1 fruit fly cellular context compared by ENCODE assay signal in genomic region chr3L:15715788-15716503, dm6.
TF ChIP-seq lines count a peak whose summit lies in the region.

CG42571 (plus strand) TSS chr3L:15716453.

TF ChIP-seq in whole organism, embryonic, 481 proteins besides CTCF, POLR2A, EP300 and RAD21 (continued from another document and continues in another):
- TF ChIP-seq Neu2 (GFP tag; optimal IDR thresholded peaks at IDR 0.05; lab: Kevin White, UChicago; ENCODE audit: borderline replicate concordance) (no peak), CG1529 (GFP tag; optimal IDR thresholded peaks at IDR 0.05; lab: Kevin White, UChicago) (peak; percentile 61), unc-4 (GFP tag; IDR thresholded peaks at IDR 0.05; lab: Robert Waterston, UW; ENCODE audit: partially characterized antibody) (no peak), Oli (tag; optimal IDR thresholded peaks at IDR 0.05; lab: Kevin White, UChicago) (peak; percentile 20), peb (GFP tag; IDR thresholded peaks at IDR 0.05; lab: Robert Waterston, UW) (no peak), CG2116 (GFP tag; optimal IDR thresholded peaks at IDR 0.05; lab: Kevin White, UChicago) (peak; percentile 15), Blimp-1 (GFP tag; optimal IDR thresholded peaks at IDR 0.05; lab: Kevin White, UChicago) (peak; percentile 50), mirr (GFP tag; optimal IDR thresholded peaks at IDR 0.05; lab: Kevin White, UChicago) (no peak), stc (GFP tag; IDR thresholded peaks at IDR 0.05; lab: Robert Waterston, UW) (peak; percentile 60; the same call in 1 of the 2 replicates), trh (GFP tag; optimal IDR thresholded peaks at IDR 0.05; lab: Kevin White, UChicago) (no peak), sisA (GFP tag; IDR thresholded peaks at IDR 0.05; lab: Robert Waterston, UW) (no peak), Tbp (GFP tag; optimal IDR thresholded peaks at IDR 0.05; lab: Kevin White, UChicago) (no peak), sc (optimal IDR thresholded peaks at IDR 0.05; lab: Kevin White, UChicago) (no peak), sc (GFP tag; optimal IDR thresholded peaks at IDR 0.05; lab: Kevin White, UChicago) (peak; percentile 64), Kr (GFP tag; optimal IDR thresholded peaks at IDR 0.05; lab: Kevin White, UChicago) (peak; percentile 68), ara (GFP tag; IDR thresholded peaks at IDR 0.05; lab: Robert Waterston, UW) (peak; percentile 63; the same call in 1 of the 2 replicates), Dll (GFP tag; IDR thresholded peaks at IDR 0.05; lab: Robert Waterston, UW; ENCODE audit: partially characterized antibody) (no peak), CG8089 (GFP tag; optimal IDR thresholded peaks at IDR 0.05; lab: Kevin White, UChicago) (peak; percentile 52), dmrt99B (tag; optimal IDR thresholded peaks at IDR 0.05; lab: Kevin White, UChicago) (peak; percentile 36), scrt (GFP tag; optimal IDR thresholded peaks at IDR 0.05; lab: Kevin White, UChicago) (no peak), CG4730 (GFP tag; IDR thresholded peaks at IDR 0.05; lab: Robert Waterston, UW) (no peak), fd64A (GFP tag; optimal IDR thresholded peaks at IDR 0.05; lab: Kevin White, UChicago) (peak; percentile 69), fru (optimal IDR thresholded peaks at IDR 0.05; lab: Kevin White, UChicago) (no peak), oc (tag; optimal IDR thresholded peaks at IDR 0.05; lab: Kevin White, UChicago) (peak; percentile 19), CG11695 (GFP tag; IDR thresholded peaks at IDR 0.05; lab: Robert Waterston, UW) (peak; percentile 42; the same call in 1 of the 3 replicates), Trl (optimal IDR thresholded peaks at IDR 0.05; lab: Kevin White, UChicago) (no peak), Trl (GFP tag; optimal IDR thresholded peaks at IDR 0.05; lab: Kevin White, UChicago) (peak; percentile 51), B-H2 (GFP tag; optimal IDR thresholded peaks at IDR 0.05; lab: Kevin White, UChicago) (no peak), CG11504 (tag; optimal IDR thresholded peaks at IDR 0.05; lab: Kevin White, UChicago) (peak; percentile 26), CG15011 (GFP tag; optimal IDR thresholded peaks at IDR 0.05; lab: Kevin White, UChicago) (no peak), gce (GFP tag; IDR thresholded peaks at IDR 0.05; lab: Robert Waterston, UW) (peak; percentile 56; the same call in 1 of the 3 replicates), Fer1 (GFP tag; optimal IDR thresholded peaks at IDR 0.05; lab: Kevin White, UChicago) (no peak), Hr3 (GFP tag; optimal IDR thresholded peaks at IDR 0.05; lab: Kevin White, UChicago) (no peak), nmo (GFP tag; optimal IDR thresholded peaks at IDR 0.05; lab: Kevin White, UChicago) (no peak), crp (GFP tag; optimal IDR thresholded peaks at IDR 0.05; lab: Kevin White, UChicago) (no peak), wdn (GFP tag; IDR thresholded peaks at IDR 0.05; lab: Robert Waterston, UW) (no peak), maf-S (GFP tag; optimal IDR thresholded peaks at IDR 0.05; lab: Kevin White, UChicago) (no peak), unpg (GFP tag; optimal IDR thresholded peaks at IDR 0.05; lab: Kevin White, UChicago) (peak; percentile 32), gcm2 (GFP tag; optimal IDR thresholded peaks at IDR 0.05; lab: Kevin White, UChicago) (no peak), CG10147 (GFP tag; optimal IDR thresholded peaks at IDR 0.05; lab: Kevin White, UChicago) (no peak), Myb (GFP tag; optimal IDR thresholded peaks at IDR 0.05; lab: Kevin White, UChicago) (no peak), eyg (GFP tag; optimal IDR thresholded peaks at IDR 0.05; lab: Kevin White, UChicago) (no peak), CG6689 (GFP tag; IDR thresholded peaks at IDR 0.05; lab: Robert Waterston, UW) (no peak), CG10321 (GFP tag; IDR thresholded peaks at IDR 0.05; lab: Robert Waterston, UW) (no peak), Ravus (GFP tag; IDR thresholded peaks at IDR 0.05; lab: Robert Waterston, UW) (no peak), CG12391 (tag; optimal IDR thresholded peaks at IDR 0.05; lab: Kevin White, UChicago) (peak; percentile 4), eve (GFP tag; optimal IDR thresholded peaks at IDR 0.05; lab: Kevin White, UChicago) (no peak), Spps (tag; optimal IDR thresholded peaks at IDR 0.05; lab: Kevin White, UChicago) (peak; percentile 21), CG4424 (GFP tag; optimal IDR thresholded peaks at IDR 0.05; lab: Kevin White, UChicago) (peak; percentile 22), H15 (GFP tag; IDR thresholded peaks at IDR 0.05; lab: Robert Waterston, UW) (no peak), hb (GFP tag; IDR thresholded peaks at IDR 0.05; lab: Robert Waterston, UW; ENCODE audit: partially characterized antibody) (no peak), Vsx1 (GFP tag; optimal IDR thresholded peaks at IDR 0.05; lab: Kevin White, UChicago) (peak; percentile 5), CG18262 (tag; optimal IDR thresholded peaks at IDR 0.05; lab: Kevin White, UChicago) (peak; percentile 17), tll (GFP tag; optimal IDR thresholded peaks at IDR 0.05; lab: Kevin White, UChicago) (peak in 1 of 2 experiments; percentile 11), CrebB (tag; optimal IDR thresholded peaks at IDR 0.05; lab: Kevin White, UChicago) (peak; percentile 31), CG17328 (GFP tag; IDR thresholded peaks at IDR 0.05; lab: Robert Waterston, UW) (peak; percentile 54; the same call in 1 of the 2 replicates), slbo (GFP tag; IDR thresholded peaks at IDR 0.05; lab: Robert Waterston, UW) (no peak), lov (optimal IDR thresholded peaks at IDR 0.05; lab: Kevin White, UChicago) (no peak), lov (GFP tag; IDR thresholded peaks at IDR 0.05; lab: Robert Waterston, UW) (peak; percentile 52; the same call in 1 of the 3 replicates), otp (GFP tag; IDR thresholded peaks at IDR 0.05; lab: Robert Waterston, UW) (peak; percentile 79), CG13287 (GFP tag; IDR thresholded peaks at IDR 0.05; lab: Robert Waterston, UW; ENCODE audit: partially characterized antibody) (no peak), E2f1 (GFP tag; IDR thresholded peaks at IDR 0.05; lab: Robert Waterston, UW) (no peak), ci (GFP tag; IDR thresholded peaks at IDR 0.05; lab: Robert Waterston, UW) (peak; percentile 83), CG32772 (GFP tag; IDR thresholded peaks at IDR 0.05; lab: Robert Waterston, UW) (no peak), Mes4 (GFP tag; optimal IDR thresholded peaks at IDR 0.05; lab: Kevin White, UChicago) (peak; percentile 40), CG14441 (GFP tag; IDR thresholded peaks at IDR 0.05; lab: Robert Waterston, UW) (no peak), knrl (GFP tag; IDR thresholded peaks at IDR 0.05; lab: Robert Waterston, UW; ENCODE audit: partially characterized antibody) (no peak), Fer3 (tag; optimal IDR thresholded peaks at IDR 0.05; lab: Kevin White, UChicago) (no peak), CG4404 (GFP tag; IDR thresholded peaks at IDR 0.05; lab: Robert Waterston, UW) (no peak), Six4 (GFP tag; optimal IDR thresholded peaks at IDR 0.05; lab: Kevin White, UChicago) (peak; percentile 37), sim (GFP tag; IDR thresholded peaks at IDR 0.05; lab: Robert Waterston, UW) (no peak), ab (GFP tag; optimal IDR thresholded peaks at IDR 0.05; lab: Kevin White, UChicago) (no peak), CG30403 (GFP tag; optimal IDR thresholded peaks at IDR 0.05; lab: Kevin White, UChicago) (no peak), CG4820 (GFP tag; optimal IDR thresholded peaks at IDR 0.05; lab: Kevin White, UChicago) (no peak), bab2 (GFP tag; optimal IDR thresholded peaks at IDR 0.05; lab: Kevin White, UChicago) (peak; percentile 49), Side (GFP tag; optimal IDR thresholded peaks at IDR 0.05; lab: Kevin White, UChicago) (peak; percentile 6), emc (GFP tag; optimal IDR thresholded peaks at IDR 0.05; lab: Kevin White, UChicago) (no peak), luna (GFP tag; optimal IDR thresholded peaks at IDR 0.05; lab: Kevin White, UChicago) (no peak), gsb (GFP tag; IDR thresholded peaks at IDR 0.05; lab: Robert Waterston, UW) (no peak), Atf3 (GFP tag; optimal IDR thresholded peaks at IDR 0.05; lab: Kevin White, UChicago) (no peak), CG3065 (GFP tag; optimal IDR thresholded peaks at IDR 0.05; lab: Kevin White, UChicago) (peak; percentile 8), her (GFP tag; optimal IDR thresholded peaks at IDR 0.05; lab: Kevin White, UChicago) (no peak), CG8359 (GFP tag; optimal IDR thresholded peaks at IDR 0.05; lab: Kevin White, UChicago; ENCODE audit: borderline replicate concordance) (peak; percentile 50), yki (optimal IDR thresholded peaks at IDR 0.05; lab: Kevin White, UChicago) (no peak), CG13296 (GFP tag; optimal IDR thresholded peaks at IDR 0.05; lab: Kevin White, UChicago) (no peak), caup (GFP tag; optimal IDR thresholded peaks at IDR 0.05; lab: Kevin White, UChicago; ENCODE audit: severe bottlenecking) (no peak), grn (GFP tag; optimal IDR thresholded peaks at IDR 0.05; lab: Kevin White, UChicago) (no peak), CG5180 (GFP tag; optimal IDR thresholded peaks at IDR 0.05; lab: Kevin White, UChicago) (peak; percentile 50), Dref (GFP tag; IDR thresholded peaks at IDR 0.05; lab: Robert Waterston, UW) (no peak), Eip74EF (GFP tag; optimal IDR thresholded peaks at IDR 0.05; lab: Kevin White, UChicago) (peak in 1 of 2 experiments; percentile 3), CG34422 (GFP tag; IDR thresholded peaks at IDR 0.05; lab: Robert Waterston, UW) (no peak), CG12071 (GFP tag; optimal IDR thresholded peaks at IDR 0.05; lab: Kevin White, UChicago) (peak; percentile 52), amos (GFP tag; IDR thresholded peaks at IDR 0.05; lab: Robert Waterston, UW; ENCODE audit: partially characterized antibody) (no peak), ewg (GFP tag; optimal IDR thresholded peaks at IDR 0.05; lab: Kevin White, UChicago) (peak; percentile 10), CG31388 (GFP tag; optimal IDR thresholded peaks at IDR 0.05; lab: Kevin White, UChicago) (no peak), Dp (GFP tag; optimal IDR thresholded peaks at IDR 0.05; lab: Kevin White, UChicago) (no peak), CG7556 (GFP tag; optimal IDR thresholded peaks at IDR 0.05; lab: Kevin White, UChicago) (peak; percentile 9), org-1 (GFP tag; optimal IDR thresholded peaks at IDR 0.05; lab: Kevin White, UChicago) (peak; percentile 62), HLH3B (GFP tag; IDR thresholded peaks at IDR 0.05; lab: Robert Waterston, UW) (peak; percentile 39; the same call in 1 of the 2 replicates), gro (GFP tag; optimal IDR thresholded peaks at IDR 0.05; lab: Kevin White, UChicago) (no peak), CG8290 (GFP tag; optimal IDR thresholded peaks at IDR 0.05; lab: Kevin White, UChicago) (no peak), CG8290 (tag; optimal IDR thresholded peaks at IDR 0.05; lab: Kevin White, UChicago) (peak; percentile 29 to 58), Scr (GFP tag; IDR thresholded peaks at IDR 0.05; lab: Robert Waterston, UW; ENCODE audit: partially characterized antibody) (no peak), Bdp1 (GFP tag; optimal IDR thresholded peaks at IDR 0.05; lab: Kevin White, UChicago) (peak; percentile 13), Doc2 (GFP tag; IDR thresholded peaks at IDR 0.05; lab: Robert Waterston, UW) (no peak), ftz-f1 (GFP tag; optimal IDR thresholded peaks at IDR 0.05; lab: Kevin White, UChicago) (no peak), sd (tag; optimal IDR thresholded peaks at IDR 0.05; lab: Kevin White, UChicago) (no peak), CG10959 (GFP tag; IDR thresholded peaks at IDR 0.05; lab: Robert Waterston, UW) (0 out of 2 replicates have a peak, but pooled peaks have one; percentile 18), croc (GFP tag; conservative IDR thresholded peaks at IDR 0.05; lab: Robert Waterston, UW) (no peak), CG2202 (tag; optimal IDR thresholded peaks at IDR 0.05; lab: Kevin White, UChicago) (peak; percentile 72), CG6175 (GFP tag; IDR thresholded peaks at IDR 0.05; lab: Robert Waterston, UW) (no peak), CG1832 (GFP tag; optimal IDR thresholded peaks at IDR 0.05; lab: Kevin White, UChicago) (no peak), CG33213 (GFP tag; optimal IDR thresholded peaks at IDR 0.05; lab: Kevin White, UChicago) (peak; percentile 46), tna (GFP tag; IDR thresholded peaks at IDR 0.05; lab: Robert Waterston, UW; ENCODE audit: partially characterized antibody) (no peak), CG14014 (GFP tag; IDR thresholded peaks at IDR 0.05; lab: Robert Waterston, UW) (no peak), toy (GFP tag; IDR thresholded peaks at IDR 0.05; lab: Robert Waterston, UW) (no peak), CG34376 (GFP tag; optimal IDR thresholded peaks at IDR 0.05; lab: Kevin White, UChicago) (no peak), CG6765 (GFP tag; optimal IDR thresholded peaks at IDR 0.05; lab: Kevin White, UChicago) (no peak), CG2129 (GFP tag; IDR thresholded peaks at IDR 0.05; lab: Robert Waterston, UW; ENCODE audit: partially characterized antibody) (no peak), jigr1 (GFP tag; IDR thresholded peaks at IDR 0.05; lab: Robert Waterston, UW) (no peak), CG17186 (GFP tag; optimal IDR thresholded peaks at IDR 0.05; lab: Kevin White, UChicago) (peak; percentile 31), CG2875 (GFP tag; optimal IDR thresholded peaks at IDR 0.05; lab: Kevin White, UChicago) (peak; percentile 80), Bgb (GFP tag; IDR thresholded peaks at IDR 0.05; lab: Robert Waterston, UW; ENCODE audit: partially characterized antibody) (no peak), ato (GFP tag; IDR thresholded peaks at IDR 0.05; lab: Robert Waterston, UW; ENCODE audit: partially characterized antibody) (no peak), gfzf (GFP tag; optimal IDR thresholded peaks at IDR 0.05; lab: Kevin White, UChicago) (no peak), dati (GFP tag; IDR thresholded peaks at IDR 0.05; lab: Robert Waterston, UW) (no peak), CG10462 (GFP tag; optimal IDR thresholded peaks at IDR 0.05; lab: Kevin White, UChicago) (peak; percentile 20), z (GFP tag; IDR thresholded peaks at IDR 0.05; lab: Robert Waterston, UW) (no peak), CG11398 (GFP tag; optimal IDR thresholded peaks at IDR 0.05; lab: Kevin White, UChicago) (peak; percentile 63), CG15514 (GFP tag; optimal IDR thresholded peaks at IDR 0.05; lab: Kevin White, UChicago) (no peak), CG2889 (GFP tag; IDR thresholded peaks at IDR 0.05; lab: Robert Waterston, UW) (no peak), schlank (tag; optimal IDR thresholded peaks at IDR 0.05; lab: Kevin White, UChicago) (no peak), gt (GFP tag; IDR thresholded peaks at IDR 0.05; lab: Robert Waterston, UW) (no peak), Hey (tag; optimal IDR thresholded peaks at IDR 0.05; lab: Kevin White, UChicago) (no peak), Ptx1 (GFP tag; IDR thresholded peaks at IDR 0.05; lab: Robert Waterston, UW) (no peak)
